Worm (Caenorhabditis elegans): ENCODE data around the gene T09F3.7.

Gene T09F3.7

ce11 chrII:10395303-10395757 is 4.4 kb downstream of the T09F3.7 start, which contains the start of gene T09F3.4 (continued):
- peak; percentile 56 for TF ChIP-seq tlf-1 (GFP tag; optimal IDR thresholded peaks at IDR 0.05)
- TF ChIP-seq attf-6 (GFP tag; IDR thresholded peaks at IDR 0.05), result peak; percentile 63
- peak; percentile 45 for TF ChIP-seq hmg-1.2 (GFP tag; IDR thresholded peaks at IDR 0.05)
- TF ChIP-seq chd-7 (tag; optimal IDR thresholded peaks at IDR 0.05), result no peak
- TF ChIP-seq F37B4.10 (GFP tag; IDR thresholded peaks at IDR 0.05), result no peak
- TF ChIP-seq hsf-1 (GFP tag; IDR thresholded peaks at IDR 0.05), result peak; percentile 58; the same call in 1 of the 2 replicates
- peak; percentile 62 for TF ChIP-seq hrde-1 (tag; optimal IDR thresholded peaks at IDR 0.05; ENCODE audit: borderline replicate concordance)
- TF ChIP-seq ztf-25 (GFP tag; IDR thresholded peaks at IDR 0.05), result 0 out of 2 replicates have a peak, but pooled peaks have one; percentile 56
- peak; percentile 44; the same call in 1 of the 2 replicates for TF ChIP-seq mcd-1 (GFP tag; IDR thresholded peaks at IDR 0.05)
- peak; percentile 33 for TF ChIP-seq ceh-27 (GFP tag; optimal IDR thresholded peaks at IDR 0.05)
- TF ChIP-seq dox-1 (GFP tag; IDR thresholded peaks at IDR 0.05), result peak; percentile 23; the same call in 1 of the 2 replicates

DNA sequence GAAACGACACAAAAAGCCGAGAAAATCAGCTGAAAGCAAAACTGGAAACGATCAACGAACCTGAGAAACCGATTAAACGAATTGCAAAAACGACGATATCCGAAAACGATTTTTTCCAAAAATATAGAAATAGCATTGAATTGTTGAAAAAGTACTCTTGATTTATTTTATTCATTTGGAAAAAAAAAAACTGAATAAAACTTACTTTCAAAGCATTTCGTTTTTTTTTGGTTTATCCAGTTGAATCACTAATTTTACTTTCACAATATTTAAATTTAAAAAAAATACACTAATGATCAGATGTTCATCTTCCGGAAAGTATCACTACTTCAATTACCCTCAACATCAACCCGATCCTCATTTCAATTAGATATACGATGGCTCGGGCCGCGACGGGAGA is 5.6 kb downstream of the T09F3.7 start, which contains the start of gene T09F3.5:
Gene T09F3.5, plus strand, starts transcription at position 301 of the 400 bp plus-strand sequence.
- no peak for TF ChIP-seq mes-4 (tag; optimal IDR thresholded peaks at IDR 0.05)
- TF ChIP-seq lsy-27 (tag; optimal IDR thresholded peaks at IDR 0.05; ENCODE audit: borderline replicate concordance, insufficient read depth), result no peak
- no peak for TF ChIP-seq ztf-6 (GFP tag; IDR thresholded peaks at IDR 0.05)
- no peak for TF ChIP-seq cebp-2 (GFP tag; IDR thresholded peaks at IDR 0.05)
- TF ChIP-seq B0035.1 (tag; optimal IDR thresholded peaks at IDR 0.05), result no peak
- no peak for TF ChIP-seq nhr-179 (tag; optimal IDR thresholded peaks at IDR 0.05)
- TF ChIP-seq aptf-3 (GFP tag; IDR thresholded peaks at IDR 0.05), result no peak
- no peak for TF ChIP-seq ztf-22 (GFP tag; optimal IDR thresholded peaks at IDR 0.05)
- TF ChIP-seq B0336.3 (GFP tag; IDR thresholded peaks at IDR 0.05), result no peak
- no peak for TF ChIP-seq F39B2.1 (GFP tag; IDR thresholded peaks at IDR 0.05)
- TF ChIP-seq C06A6.2 (GFP tag; conservative IDR thresholded peaks at IDR 0.05), result no peak
- TF ChIP-seq ceh-91 (GFP tag; IDR thresholded peaks at IDR 0.05), result no peak
- no peak for TF ChIP-seq mel-28 (tag; optimal IDR thresholded peaks at IDR 0.05; ENCODE audit: borderline replicate concordance)
- no peak for TF ChIP-seq Y95B8A.8 (GFP tag; IDR thresholded peaks at IDR 0.05)
- no peak for TF ChIP-seq hmg-20 (GFP tag; IDR thresholded peaks at IDR 0.05)

DNA sequence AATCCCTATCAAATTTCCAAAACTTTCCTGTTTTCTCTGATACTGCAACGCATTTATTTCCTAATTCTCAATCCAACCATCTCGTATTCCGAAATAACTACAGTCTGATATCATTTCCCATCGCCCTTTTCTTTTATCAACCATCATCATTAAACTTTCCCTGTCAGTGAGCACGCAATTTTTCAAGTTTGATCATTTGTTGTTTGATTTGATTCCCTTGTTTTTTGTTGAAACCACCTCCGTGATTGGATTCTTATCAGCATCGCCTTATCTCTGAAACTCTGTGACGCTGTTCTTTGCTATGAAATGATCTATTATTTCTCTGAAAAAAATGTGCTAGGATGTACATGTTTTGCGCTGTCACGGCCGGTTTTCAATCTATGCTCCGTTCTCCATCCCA is 12.0 kb downstream of the T09F3.7 start:
- no peak for TF ChIP-seq B0261.1 (tag; optimal IDR thresholded peaks at IDR 0.05)
- peak; percentile 92 for TF ChIP-seq nhr-80 (tag; optimal IDR thresholded peaks at IDR 0.05)

ce11 chrII:10410989-10411388 is 20.0 kb downstream of the T09F3.7 start, which contains the start of gene E04D5.5:
Gene E04D5.5, plus strand, starts transcription at chrII:10411289.
- TF ChIP-seq die-1 (tag; optimal IDR thresholded peaks at IDR 0.05) (no peak), sea-2 (GFP tag; IDR thresholded peaks at IDR 0.05) (no peak), unc-62 (GFP tag; optimal IDR thresholded peaks at IDR 0.05) (no peak), madf-8 (GFP tag; conservative IDR thresholded peaks at IDR 0.05) (no peak), tbx-9 (tag; optimal IDR thresholded peaks at IDR 0.05; ENCODE audit: borderline replicate concordance) (no peak), lin-40 (tag; optimal IDR thresholded peaks at IDR 0.05) (no peak), ceh-40 (GFP tag; IDR thresholded peaks at IDR 0.05) (no peak), C17E4.6 (GFP tag; IDR thresholded peaks at IDR 0.05) (no peak), Y53F4B.3 (GFP tag; IDR thresholded peaks at IDR 0.05) (no peak), him-1 (tag; optimal IDR thresholded peaks at IDR 0.05) (no peak), nhr-179 (tag; optimal IDR thresholded peaks at IDR 0.05) (no peak), hlh-26 (GFP tag; conservative IDR thresholded peaks at IDR 0.05) (no peak), somi-1 (GFP tag; optimal IDR thresholded peaks at IDR 0.05) (no peak), snpc-3.4 (tag; optimal IDR thresholded peaks at IDR 0.05) (no peak), akir-1 (GFP tag; optimal IDR thresholded peaks at IDR 0.05) (no peak)

All from whole organism, young adult.